Worm (Caenorhabditis elegans): Measurements from ENCODE around the gene clec-76.

DNA sequence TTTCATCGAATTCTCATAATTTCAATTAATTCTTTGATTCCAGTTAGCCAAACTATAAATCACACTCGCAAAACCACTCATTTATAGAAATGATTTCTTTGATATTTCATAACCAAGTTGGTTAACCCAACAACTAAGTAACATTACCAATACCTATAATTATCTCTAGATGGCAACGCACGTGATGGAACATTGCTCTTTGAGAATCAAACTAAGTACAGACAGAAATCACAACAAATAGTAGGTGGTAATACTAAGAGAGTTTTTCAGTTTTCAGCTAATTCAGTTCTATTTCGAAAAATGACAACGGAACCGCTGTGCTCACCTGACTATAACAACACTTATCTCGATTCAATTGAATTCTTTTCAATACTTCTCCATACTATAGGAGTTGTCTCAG, 16.6 kb downstream of the clec-76 start, which contains the start of gene srh-223:
- TF ChIP-seq ets-4 (GFP tag; optimal IDR thresholded peaks at IDR 0.05) (no peak), K11D2.4 (GFP tag; IDR thresholded peaks at IDR 0.05) (no peak), ztf-3 (GFP tag; optimal IDR thresholded peaks at IDR 0.05) (no peak), snpc-4 (GFP tag; optimal IDR thresholded peaks at IDR 0.05) (no peak), snpc-4 (tag; optimal IDR thresholded peaks at IDR 0.05) (no peak), hmg-20 (GFP tag; IDR thresholded peaks at IDR 0.05) (no peak), madf-10 (tag; optimal IDR thresholded peaks at IDR 0.05) (no peak), nhr-27 (tag; optimal IDR thresholded peaks at IDR 0.05) (no peak), snpc-1.3 (tag; optimal IDR thresholded peaks at IDR 0.05; ENCODE audit: insufficient read depth) (no peak), him-1 (tag; optimal IDR thresholded peaks at IDR 0.05) (no peak), egrh-3 (GFP tag; IDR thresholded peaks at IDR 0.05) (no peak)

All from whole organism, young adult.